Worm (Caenorhabditis elegans) whole organism, late embryonic: Measurements from ENCODE around the gene F22B3.10.

Source experiments
- C08G9.2 ChIP-seq: sonication (generic microtip); optimal IDR thresholded peaks from 2 replicates; lab custom pipeline; 2016; ENCODE audit warnings: mild to moderate bottlenecking, missing genetic modification characterization, moderate library complexity, missing compliant biosample characterization
- C38D4.7 ChIP-seq: fragments of 200-800 bp; sonication (Bioruptor generic); optimal IDR thresholded peaks from 2 replicates; lab custom pipeline; 2018; ENCODE audit warnings: mild to moderate bottlenecking, missing genetic modification characterization, moderate library complexity, missing compliant biosample characterization
- K02D7.2 ChIP-seq: sonication (generic microtip); optimal IDR thresholded peaks from 2 replicates; lab custom pipeline; 2017; ENCODE audit warnings: mild to moderate bottlenecking, missing genetic modification characterization, missing compliant biosample characterization
- K09A11.1 ChIP-seq: sonication (generic microtip); optimal IDR thresholded peaks from 2 replicates; lab custom pipeline; 2017; ENCODE audit warnings: antibody characterized with exemption, mild to moderate bottlenecking, missing genetic modification characterization, missing compliant biosample characterization; ENCODE audit not compliant: insufficient read depth
- T23F11.4 ChIP-seq: fragments of 200-800 bp; sonication (Bioruptor generic); optimal IDR thresholded peaks from 2 replicates; lab custom pipeline; 2018; ENCODE audit warnings: mild to moderate bottlenecking, missing genetic modification characterization, missing compliant biosample characterization
- ceh-14 ChIP-seq: sonication (generic microtip); optimal IDR thresholded peaks from 2 replicates; lab custom pipeline; 2016; ENCODE audit warnings: missing genotype, missing genetic modification characterization, missing compliant biosample characterization
- ceh-18 ChIP-seq: sonication (generic microtip); optimal IDR thresholded peaks from 2 replicates; lab custom pipeline; 2016; ENCODE audit warnings: missing genetic modification characterization, missing compliant biosample characterization
- ceh-19 ChIP-seq: fragments of 200-800 bp; sonication (Bioruptor generic); optimal IDR thresholded peaks from 2 replicates; lab custom pipeline; 2018; ENCODE audit warnings: mild to moderate bottlenecking, missing genetic modification characterization, missing compliant biosample characterization
- ceh-22 ChIP-seq: sonication (generic microtip); optimal IDR thresholded peaks from 2 replicates; lab custom pipeline; 2017; ENCODE audit warnings: missing biosample characterization, missing genetic modification characterization
- ceh-24 ChIP-seq: sonication (generic microtip); optimal IDR thresholded peaks from 2 replicates; lab custom pipeline; 2016; ENCODE audit warnings: mild to moderate bottlenecking, missing genetic modification characterization, missing compliant biosample characterization
- ceh-30 ChIP-seq: fragments of 150-350 bp; optimal IDR thresholded peaks from 2 replicates; lab custom pipeline; 2014; ENCODE audit warnings: missing biosample characterization, missing genetic modification characterization
- ceh-9 ChIP-seq: sonication (generic microtip); optimal IDR thresholded peaks from 2 replicates; lab custom pipeline; 2016; ENCODE audit warnings: mild to moderate bottlenecking, missing genetic modification characterization, inconsistent platforms, missing compliant biosample characterization
- elt-2 ChIP-seq: sonication (generic microtip); optimal IDR thresholded peaks from 2 replicates; lab custom pipeline; 2016; ENCODE audit warnings: missing genetic modification reagents, missing genetic modification characterization, missing compliant biosample characterization
- ets-4 ChIP-seq: sonication (generic microtip); optimal IDR thresholded peaks from 2 replicates; lab custom pipeline; 2016; ENCODE audit warnings: missing genetic modification characterization, missing compliant biosample characterization
- eyg-1 ChIP-seq: sonication (generic microtip); optimal IDR thresholded peaks from 2 replicates; lab custom pipeline; 2016; ENCODE audit warnings: missing genotype, missing genetic modification characterization, missing compliant biosample characterization
- fkh-10 ChIP-seq: fragments of 150-350 bp; optimal IDR thresholded peaks from 2 replicates; lab custom pipeline; 2014; ENCODE audit warnings: missing biosample characterization, missing genetic modification reagents, missing genetic modification characterization
- hlh-13 ChIP-seq: fragments of 200-800 bp; sonication (Bioruptor generic); optimal IDR thresholded peaks from 2 replicates; lab custom pipeline; 2018; ENCODE audit warnings: mild to moderate bottlenecking, missing genetic modification characterization, missing compliant biosample characterization
- hlh-15 ChIP-seq: sonication (generic microtip); optimal IDR thresholded peaks from 2 replicates; lab custom pipeline; 2016; ENCODE audit warnings: missing genetic modification characterization, missing compliant biosample characterization
- hlh-30 ChIP-seq: sonication (generic microtip); optimal IDR thresholded peaks from 2 replicates; lab custom pipeline; 2017; ENCODE audit warnings: antibody characterized with exemption, missing genetic modification characterization, missing compliant biosample characterization; ENCODE audit not compliant: insufficient read depth
- hlh-8 ChIP-seq: sonication (generic microtip); optimal IDR thresholded peaks from 2 replicates; lab custom pipeline; 2016; ENCODE audit warnings: missing genotype, missing genetic modification characterization, missing compliant biosample characterization
- mec-3 ChIP-seq: sonication (generic microtip); optimal IDR thresholded peaks from 2 replicates; lab custom pipeline; 2016; ENCODE audit warnings: borderline replicate concordance, missing genetic modification characterization, missing compliant biosample characterization
- nfya-1 ChIP-seq: sonication (generic microtip); optimal IDR thresholded peaks from 2 replicates; lab custom pipeline; 2017; ENCODE audit warnings: missing genetic modification characterization, mild to moderate bottlenecking, missing compliant biosample characterization, antibody characterized with exemption, moderate library complexity
- nhr-232 ChIP-seq: sonication (generic microtip); optimal IDR thresholded peaks from 2 replicates; lab custom pipeline; 2016; ENCODE audit warnings: missing genetic modification characterization, missing compliant biosample characterization
- npax-4 ChIP-seq: sonication (generic microtip); optimal IDR thresholded peaks from 2 replicates; lab custom pipeline; 2016; ENCODE audit warnings: missing genetic modification characterization, missing compliant biosample characterization
- pag-3 ChIP-seq: sonication (generic microtip); optimal IDR thresholded peaks from 2 replicates; lab custom pipeline; 2016; ENCODE audit warnings: missing compliant biosample characterization, missing genetic modification characterization, borderline replicate concordance
- pat-9 ChIP-seq: fragments of 200-800 bp; sonication (Bioruptor generic); optimal IDR thresholded peaks from 2 replicates; lab custom pipeline; 2018; ENCODE audit warnings: mild to moderate bottlenecking, missing genetic modification characterization, moderate library complexity, missing compliant biosample characterization
- pax-1 ChIP-seq: fragments of 150-350 bp; optimal IDR thresholded peaks from 2 replicates; lab custom pipeline; 2014; ENCODE audit warnings: missing biosample characterization, missing genetic modification characterization
- pha-4 ChIP-seq: fragments of 150-350 bp; optimal IDR thresholded peaks from 2 replicates; lab custom pipeline; 2018; ENCODE audit warnings: missing biosample characterization, missing genetic modification reagents, missing genetic modification characterization
- pqm-1 ChIP-seq: sonication (generic microtip); optimal IDR thresholded peaks from 2 replicates; lab custom pipeline; 2016; ENCODE audit warnings: missing genetic modification characterization, missing compliant biosample characterization
- ref-2 ChIP-seq: sonication (generic microtip); optimal IDR thresholded peaks from 2 replicates; lab custom pipeline; 2016; ENCODE audit warnings: missing genetic modification characterization, missing compliant biosample characterization
- sdc-2 ChIP-seq: sonication (generic microtip); optimal IDR thresholded peaks from 2 replicates; lab custom pipeline; 2016; ENCODE audit warnings: missing genotype, missing genetic modification characterization, missing compliant biosample characterization
- sox-2 ChIP-seq: fragments of 200-800 bp; sonication (Bioruptor generic); IDR thresholded peaks from 2 replicates; pipeline ENCODE4 v1.3.6; 2022; ENCODE audit warnings: missing genetic modification reagents, missing genetic modification characterization, missing compliant biosample characterization
- tbx-2 ChIP-seq: sonication (generic microtip); optimal IDR thresholded peaks from 2 replicates; lab custom pipeline; 2016; ENCODE audit warnings: missing genetic modification characterization, missing compliant biosample characterization
- ttx-3 ChIP-seq: sonication (generic microtip); optimal IDR thresholded peaks from 2 replicates; lab custom pipeline; 2016; ENCODE audit warnings: missing genetic modification reagents, missing genetic modification characterization, missing compliant biosample characterization
- unc-3 ChIP-seq, 2 experiments: fragments of 200-800 bp in 1 of 2; sonication (Bioruptor generic) in 1 of 2; sonication (generic microtip) in 1 of 2; conservative IDR thresholded peaks in 1 of 2; optimal IDR thresholded peaks in 1 of 2; 2 replicates each; pipeline versions ENCODE4 v1.3.6 to Lab custom; 2016 to 2022; ENCODE audit warnings: missing compliant biosample characterization in 2 of 2, missing genetic modification characterization in 2 of 2, missing genetic modification reagents in 1 of 2
- unc-42 ChIP-seq: sonication (generic microtip); optimal IDR thresholded peaks from 2 replicates; lab custom pipeline; 2016; ENCODE audit warnings: missing genotype, missing genetic modification characterization, missing compliant biosample characterization

F22B3.10 gene

DNA sequence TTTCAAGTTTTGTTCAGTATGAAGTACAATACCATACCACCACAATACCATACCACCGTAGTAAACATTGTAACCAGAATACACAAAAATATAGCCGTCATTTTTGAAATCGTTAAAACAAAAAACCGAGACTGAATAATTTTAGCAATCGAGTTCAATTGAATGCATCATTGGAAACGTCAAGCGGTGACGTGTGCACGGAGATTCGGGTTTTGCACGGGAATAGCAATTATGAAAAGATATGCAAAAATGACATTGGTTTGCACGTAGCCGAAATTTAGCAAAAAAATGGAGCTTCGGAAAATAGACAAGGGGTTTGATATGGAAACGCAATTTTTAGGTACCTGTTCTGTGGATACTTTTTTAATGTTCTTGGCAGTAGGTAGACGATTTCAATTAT, at the start of gene F22B3.10:
Gene F22B3.10, minus strand, starts transcription at position 101 of the 400 bp plus-strand sequence.
- no peak for TF ChIP-seq npax-4 (tag; lab: Kevin White, UChicago)
- TF ChIP-seq T23F11.4 (GFP tag; lab: Kevin White, UChicago) = no peak
- no peak for TF ChIP-seq pqm-1
- TF ChIP-seq K09A11.1 (tag; lab: Kevin White, UChicago) = no peak
- no peak for TF ChIP-seq ceh-18 (tag; lab: Kevin White, UChicago)
- TF ChIP-seq nfya-1 (tag; lab: Kevin White, UChicago) = no peak
- no peak for TF ChIP-seq fkh-10
- TF ChIP-seq ceh-22 = no peak
- no peak for TF ChIP-seq C38D4.7 (GFP tag; lab: Kevin White, UChicago)
- no peak for TF ChIP-seq ceh-19 (GFP tag; lab: Kevin White, UChicago)
- no peak for TF ChIP-seq pax-1
- no peak for TF ChIP-seq tbx-2 (tag; lab: Kevin White, UChicago)
- TF ChIP-seq K02D7.2 = no peak
- TF ChIP-seq hlh-30 = no peak
- no peak for TF ChIP-seq ttx-3
- no peak for TF ChIP-seq sdc-2
- no peak for TF ChIP-seq hlh-15
- TF ChIP-seq, all 69 proteins: peak for 0

DNA sequence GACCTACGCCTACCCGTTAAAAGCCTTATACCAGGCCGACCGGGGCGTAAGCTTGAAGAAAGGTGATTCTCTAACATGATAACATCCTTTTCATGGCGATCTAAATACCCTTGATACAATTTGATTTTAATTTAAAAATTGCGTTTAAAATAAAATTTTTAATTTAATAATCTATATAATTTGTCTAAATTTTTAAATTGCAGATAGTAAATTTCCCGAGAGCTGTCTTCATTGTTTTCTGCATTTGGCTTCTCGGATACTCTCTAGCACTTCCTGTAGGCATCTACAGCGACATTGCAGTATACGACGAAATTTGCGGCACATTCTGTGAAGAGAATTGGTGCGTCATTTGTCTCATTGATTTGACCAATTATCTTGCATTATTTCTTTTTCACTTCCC, 46.5 kb upstream of the F22B3.10 start:
- TF ChIP-seq pqm-1 (no peak), ceh-19 (GFP tag; lab: Kevin White, UChicago) (no peak), hlh-8 (tag; lab: Kevin White, UChicago) (no peak), ceh-30 (tag; lab: Kevin White, UChicago) (no peak), T23F11.4 (GFP tag; lab: Kevin White, UChicago) (no peak), ceh-14 (tag; lab: Kevin White, UChicago) (no peak), nhr-232 (tag; lab: Kevin White, UChicago) (no peak), pag-3 (no peak), pat-9 (tag; lab: Kevin White, UChicago) (no peak), ceh-22 (no peak), mec-3 (tag; lab: Kevin White, UChicago) (no peak), unc-3 (GFP tag; conservative IDR thresholded peaks at IDR 0.05; lab: Robert Waterston, UW) (no peak), unc-3 (tag; optimal IDR thresholded peaks at IDR 0.05; lab: Kevin White, UChicago) (no peak)
- TF ChIP-seq, all 69 proteins: peak for 0

- no peak for TF ChIP-seq pha-4 (tag; lab: Kevin White, UChicago)
- no peak for TF ChIP-seq elt-2 (tag; lab: Kevin White, UChicago)
- no peak for TF ChIP-seq pax-1
Observed at ce11 chrIV:11459684-11460083, 44.9 kb upstream of the F22B3.10 start, which contains the start of gene npr-3. npr-3 (plus strand) TSS chrIV:11459984.

DNA sequence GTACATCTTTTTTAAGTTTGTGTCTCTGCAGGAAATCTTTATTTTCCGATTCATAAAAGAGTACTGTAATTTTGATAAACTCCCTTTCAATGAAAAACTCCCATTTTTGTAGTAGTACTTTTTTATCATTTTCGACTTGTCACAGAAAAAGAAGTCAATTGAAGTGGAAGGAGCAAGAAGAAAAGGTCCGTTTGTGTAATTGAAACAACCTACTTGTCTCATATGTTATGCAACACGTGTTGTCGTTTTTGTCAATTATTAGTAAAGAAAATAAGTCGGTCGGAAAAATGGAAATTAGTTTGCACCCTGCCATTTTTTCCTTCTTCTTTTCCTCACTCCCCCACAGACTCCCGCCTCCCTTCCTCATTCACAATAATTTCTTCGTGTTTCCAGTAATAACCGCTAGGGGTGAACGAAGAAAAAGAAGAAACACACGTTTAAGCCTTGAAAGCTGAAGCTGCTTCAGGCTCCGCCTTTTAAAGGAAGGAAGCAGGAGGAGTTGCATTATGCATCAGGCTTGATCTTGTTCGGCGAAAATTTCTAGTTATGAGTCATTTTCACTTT, 44.0 kb upstream of the F22B3.10 start:
- TF ChIP-seq ets-4 (tag; lab: Kevin White, UChicago) (no peak), sox-2 (GFP tag; lab: Robert Waterston, UW) (no peak), hlh-13 (GFP tag; lab: Kevin White, UChicago) (no peak), C08G9.2 (no peak), ceh-9 (tag; lab: Kevin White, UChicago) (no peak), unc-42 (tag; lab: Kevin White, UChicago) (no peak), ref-2 (tag; lab: Kevin White, UChicago) (no peak), ceh-24 (tag; lab: Kevin White, UChicago) (no peak), eyg-1 (tag; lab: Kevin White, UChicago) (no peak), C38D4.7 (GFP tag; lab: Kevin White, UChicago) (no peak), mec-3 (tag; lab: Kevin White, UChicago) (no peak), pqm-1 (no peak), ceh-19 (GFP tag; lab: Kevin White, UChicago) (no peak)
